Worm (Caenorhabditis elegans) whole organism, mixed stage, embryonic: Measurements from ENCODE around the gene cdr-6.

Experiments
- elt-3 ChIP-seq: fragments of 150-350 bp; optimal IDR thresholded peaks from 2 replicates; lab custom pipeline; 2014; ENCODE audit warnings: missing biosample characterization, missing genetic modification characterization
- mep-1 ChIP-seq: fragments of 150-350 bp; optimal IDR thresholded peaks from 2 replicates; lab custom pipeline; 2017; ENCODE audit warnings: missing biosample characterization, missing genetic modification reagents, missing genetic modification characterization, inconsistent platforms
- nhr-12 ChIP-seq: fragments of 150-350 bp; optimal IDR thresholded peaks from 2 replicates; lab custom pipeline; 2014; ENCODE audit warnings: missing biosample characterization, missing genetic modification characterization
- nhr-28 ChIP-seq: fragments of 150-350 bp; optimal IDR thresholded peaks from 2 replicates; lab custom pipeline; 2014; ENCODE audit warnings: missing biosample characterization, missing genetic modification characterization
- nhr-76 ChIP-seq: sonication (generic microtip); optimal IDR thresholded peaks from 2 replicates; lab custom pipeline; 2017; ENCODE audit warnings: missing biosample characterization, missing genetic modification characterization
- sem-2 ChIP-seq: fragments of 200-800 bp; sonication (Bioruptor generic); optimal IDR thresholded peaks from 2 replicates; lab custom pipeline; 2018; ENCODE audit warnings: mild to moderate bottlenecking, missing genetic modification characterization, missing compliant biosample characterization

DNA sequence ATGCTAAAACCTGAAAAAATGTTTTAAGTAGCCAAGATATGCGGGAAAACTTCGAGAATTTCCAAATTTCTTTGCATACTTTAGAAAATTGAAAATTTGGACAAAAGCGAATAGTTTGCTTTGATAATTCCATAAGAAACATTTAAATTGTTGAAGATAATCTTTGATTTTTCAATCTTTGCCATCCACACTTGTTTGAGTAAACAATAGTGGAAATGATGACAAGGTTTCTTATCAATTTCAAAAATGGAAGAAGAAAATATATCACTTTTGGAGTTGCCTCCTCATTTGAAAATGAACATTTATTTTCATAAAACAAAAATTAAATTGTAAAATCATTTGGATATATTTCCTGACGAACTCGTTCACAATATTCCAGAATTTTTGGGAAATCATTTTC lies 861 bp upstream of the cdr-6 start:
- TF ChIP-seq mep-1 (no peak), nhr-28 (tag; lab: Kevin White, UChicago) (no peak), sem-2 (no peak), nhr-12 (tag; lab: Kevin White, UChicago) (no peak), nhr-76 (no peak), elt-3 (tag; lab: Kevin White, UChicago) (no peak)
